Worm (Caenorhabditis elegans): ENCODE data around the gene C06A1.7.

- no peak for TF ChIP-seq alr-1 (tag; optimal IDR thresholded peaks at IDR 0.05)
- no peak for TF ChIP-seq unc-62 (GFP tag; optimal IDR thresholded peaks at IDR 0.05)
- TF ChIP-seq sem-4 (tag; optimal IDR thresholded peaks at IDR 0.05) = no peak
- TF ChIP-seq elt-1 (tag; optimal IDR thresholded peaks at IDR 0.05) = no peak
- TF ChIP-seq nhr-11 (tag; optimal IDR thresholded peaks at IDR 0.05) = no peak
- no peak for TF ChIP-seq F13H6.1 (tag; optimal IDR thresholded peaks at IDR 0.05)
Observed at ce11 chrII:10519863-10520262, 44.8 kb upstream of the C06A1.7 start.

All from whole organism, L2 larva.